Fruit fly (Drosophila melanogaster): Measurements from ENCODE around the gene OtopLb.

Gene OtopLb

dm6 chr2L:3304831-3305828 lies 24.8 kb upstream of the OtopLb start:
- TF ChIP-seq CG3919 (GFP tag; optimal IDR thresholded peaks at IDR 0.05) (no peak), vri (GFP tag; optimal IDR thresholded peaks at IDR 0.05) (peak; percentile 24), svp (GFP tag) (peak; percentile 61)

DNA sequence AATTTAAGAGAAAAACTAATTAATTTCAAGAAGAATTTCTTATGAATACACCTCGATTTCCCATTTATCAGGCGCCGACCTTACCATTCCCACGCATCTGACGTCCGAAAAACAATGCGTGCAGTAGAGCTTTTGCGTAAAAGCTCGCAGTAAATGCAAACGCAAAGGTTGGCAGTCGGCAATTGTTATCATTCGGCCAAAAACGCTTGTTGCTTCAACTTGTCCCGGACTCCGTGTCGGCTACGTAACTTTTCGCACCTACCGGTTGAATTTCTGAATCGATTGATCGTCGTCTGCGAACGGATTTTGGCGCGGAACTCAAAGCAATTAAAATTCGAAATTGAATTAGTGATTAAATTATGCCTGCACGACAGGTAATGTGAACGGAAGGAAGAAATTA lies 23.6 kb upstream of the OtopLb start, which contains the start of gene CG3277:
Gene CG3277 (plus strand): TSS at position 208 of the 400 bp plus-strand sequence.
- TF ChIP-seq svp (GFP tag) (no peak), CG32006 (GFP tag; optimal IDR thresholded peaks at IDR 0.05) (no peak), vri (GFP tag; optimal IDR thresholded peaks at IDR 0.05) (peak; percentile 53), Eip93F (GFP tag; optimal IDR thresholded peaks at IDR 0.05) (peak; percentile 1)

dm6 chr2L:3302958-3303842 lies 22.9 kb upstream of the OtopLb start, which contains the start of gene CG9663:
Gene CG9663 (minus strand): TSS chr2L:3303130.
- peak; percentile 73 for TF ChIP-seq CG6854 (GFP tag; optimal IDR thresholded peaks at IDR 0.05)
- TF ChIP-seq lz (GFP tag; optimal IDR thresholded peaks at IDR 0.05), result peak; percentile 73
- TF ChIP-seq Sox14 (GFP tag; optimal IDR thresholded peaks at IDR 0.05), result peak; percentile 86
- peak; percentile 67 for TF ChIP-seq CG11762 (GFP tag; optimal IDR thresholded peaks at IDR 0.05; ENCODE audit: insufficient read depth)
- peak; percentile 53 for TF ChIP-seq CG1621 (tag; optimal IDR thresholded peaks at IDR 0.05)
- TF ChIP-seq CG32006 (GFP tag; optimal IDR thresholded peaks at IDR 0.05), result peak; percentile 52
- TF ChIP-seq salr (GFP tag; optimal IDR thresholded peaks at IDR 0.05), result peak; percentile 50 to 54
- TF ChIP-seq dac (GFP tag; optimal IDR thresholded peaks at IDR 0.05), result peak; percentile 62
- TF ChIP-seq CG6808 (GFP tag; optimal IDR thresholded peaks at IDR 0.05), result peak; percentile 90
- peak; percentile 52 for TF ChIP-seq CG31627 (GFP tag; optimal IDR thresholded peaks at IDR 0.05)
- TF ChIP-seq Lpt (GFP tag; optimal IDR thresholded peaks at IDR 0.05), result peak; percentile 73
- peak; percentile 70 for TF ChIP-seq CG15336 (GFP tag; IDR thresholded peaks at IDR 0.05)
- peak; percentile 80 for TF ChIP-seq Sox102F (GFP tag; optimal IDR thresholded peaks at IDR 0.05)
- peak; percentile 38 for TF ChIP-seq CG34406 (GFP tag; optimal IDR thresholded peaks at IDR 0.05)
- peak; percentile 76 for TF ChIP-seq CG6276 (GFP tag; optimal IDR thresholded peaks at IDR 0.05)
- TF ChIP-seq CG3919 (GFP tag; optimal IDR thresholded peaks at IDR 0.05), result peak; percentile 82
- TF ChIP-seq Eip75B (GFP tag; optimal IDR thresholded peaks at IDR 0.05), result peak; percentile 73
- TF ChIP-seq CG16779 (tag; optimal IDR thresholded peaks at IDR 0.05), result peak; percentile 54
- peak; percentile 83 for TF ChIP-seq net (GFP tag; optimal IDR thresholded peaks at IDR 0.05)
- TF ChIP-seq Sox15 (GFP tag; optimal IDR thresholded peaks at IDR 0.05), result peak; percentile 54
- 0 out of 2 replicates have a peak, but pooled peaks have one; percentile 9 for TF ChIP-seq Gug (GFP tag; IDR thresholded peaks at IDR 0.05)
- peak; percentile 85 for TF ChIP-seq spab (GFP tag; optimal IDR thresholded peaks at IDR 0.05)
- peak; percentile 77 for TF ChIP-seq CG3032 (tag; optimal IDR thresholded peaks at IDR 0.05)
- peak; percentile 42 for TF ChIP-seq CG11902 (GFP tag; optimal IDR thresholded peaks at IDR 0.05)
- peak; percentile 76 for TF ChIP-seq fkh (GFP tag; optimal IDR thresholded peaks at IDR 0.05)
- peak; percentile 59 for TF ChIP-seq CG8319 (GFP tag; optimal IDR thresholded peaks at IDR 0.05)
- peak; percentile 72 for TF ChIP-seq CG10669 (GFP tag; optimal IDR thresholded peaks at IDR 0.05)
- TF ChIP-seq CG10631 (GFP tag; optimal IDR thresholded peaks at IDR 0.05), result peak; percentile 65
- peak; percentile 76 for TF ChIP-seq vri (GFP tag; optimal IDR thresholded peaks at IDR 0.05)
- no peak for TF ChIP-seq CG11294 (GFP tag; IDR thresholded peaks at IDR 0.05)
- TF ChIP-seq Hr38 (GFP tag; optimal IDR thresholded peaks at IDR 0.05), result no peak
- peak; percentile 68 for TF ChIP-seq pdm3 (GFP tag; optimal IDR thresholded peaks at IDR 0.05)
- peak; percentile 35 for TF ChIP-seq CG8632 (GFP tag; optimal IDR thresholded peaks at IDR 0.05)
- TF ChIP-seq topi (GFP tag; optimal IDR thresholded peaks at IDR 0.05), result peak; percentile 74
- TF ChIP-seq fd59A (GFP tag; optimal IDR thresholded peaks at IDR 0.05), result peak; percentile 61
- peak; percentile 86 for TF ChIP-seq CG6163 (GFP tag; IDR thresholded peaks at IDR 0.05)
- TF ChIP-seq esn (GFP tag; optimal IDR thresholded peaks at IDR 0.05), result peak; percentile 72
- TF ChIP-seq CG7368 (GFP tag; optimal IDR thresholded peaks at IDR 0.05), result peak; percentile 76
- peak; percentile 33 for TF ChIP-seq Blimp-1 (GFP tag; optimal IDR thresholded peaks at IDR 0.05)
- peak; percentile 80; the same call in 2 of the 3 replicates for TF ChIP-seq eg (GFP tag; IDR thresholded peaks at IDR 0.05)
